Worm (Caenorhabditis elegans): ENCODE data around the gene str-160.
"Not testable (repeated sequence)": the region's sequence is repeated elsewhere in the genome, so short reads cannot be mapped to it uniquely, and the experiment has no call there.

str-160 gene

ce11 chrV:1734569-1734968 is at the start of gene str-160:
str-160 (plus strand) TSS chrV:1734869.
- TF ChIP-seq hlh-11 (tag; optimal IDR thresholded peaks at IDR 0.05): no peak
- TF ChIP-seq Y48G9A.11 (GFP tag; IDR thresholded peaks at IDR 0.05): no peak
- no peak for TF ChIP-seq daf-12 (tag; optimal IDR thresholded peaks at IDR 0.05)
- TF ChIP-seq ZK337.2 (GFP tag; IDR thresholded peaks at IDR 0.05): no peak

DNA sequence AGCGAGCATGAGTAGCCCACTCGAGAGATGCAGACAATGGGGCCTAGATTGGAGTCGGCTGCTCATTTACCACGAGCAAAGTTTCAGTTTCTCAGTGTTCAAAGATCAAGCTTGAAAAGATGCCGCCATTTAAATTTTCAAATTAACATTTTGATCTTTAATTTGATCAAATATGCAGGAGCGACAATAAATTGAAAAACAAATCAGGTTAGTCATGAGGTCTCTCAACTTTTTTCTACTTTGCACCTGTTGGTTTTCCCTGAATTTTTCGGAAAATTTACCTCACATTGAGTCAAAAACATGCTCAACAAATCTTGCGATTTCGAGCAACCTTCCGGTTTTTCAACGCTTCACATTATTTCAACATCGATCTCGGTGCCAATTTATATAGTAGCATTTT is 49.3 kb upstream of the str-160 start, which contains the start of gene srh-5:
Gene srh-5 (plus strand): TSS at position 301 of the 400 bp plus-strand sequence.
- TF ChIP-seq daf-19 (GFP tag; conservative IDR thresholded peaks at IDR 0.05): no peak
- no peak for TF ChIP-seq lin-15B (tag; optimal IDR thresholded peaks at IDR 0.05)
- TF ChIP-seq spr-1 (tag; optimal IDR thresholded peaks at IDR 0.05): no peak
- TF ChIP-seq unc-130 (GFP tag; optimal IDR thresholded peaks at IDR 0.05): no peak
- no peak for TF ChIP-seq nhr-77 (tag; optimal IDR thresholded peaks at IDR 0.05)
- TF ChIP-seq tra-1 (GFP tag; IDR thresholded peaks at IDR 0.05): no peak
- no peak for TF ChIP-seq pqm-1 (tag; optimal IDR thresholded peaks at IDR 0.05)
- no peak for TF ChIP-seq mxl-2 (GFP tag; conservative IDR thresholded peaks at IDR 0.05)
- no peak for TF ChIP-seq fkh-10 (GFP tag; optimal IDR thresholded peaks at IDR 0.05)
- TF ChIP-seq rbr-2 (tag; optimal IDR thresholded peaks at IDR 0.05): no peak
- no peak for TF ChIP-seq ZK546.5 (tag; optimal IDR thresholded peaks at IDR 0.05)
- no peak for TF ChIP-seq Y5F2A.4 (GFP tag; optimal IDR thresholded peaks at IDR 0.05)
- TF ChIP-seq nhr-11 (tag; optimal IDR thresholded peaks at IDR 0.05): no peak
- no peak for TF ChIP-seq lin-29 (GFP tag; IDR thresholded peaks at IDR 0.05)
- TF ChIP-seq zip-2 (tag; optimal IDR thresholded peaks at IDR 0.05): no peak
- no peak for TF ChIP-seq nhr-25 (tag; optimal IDR thresholded peaks at IDR 0.05; ENCODE audit: borderline replicate concordance, insufficient read depth)

DNA sequence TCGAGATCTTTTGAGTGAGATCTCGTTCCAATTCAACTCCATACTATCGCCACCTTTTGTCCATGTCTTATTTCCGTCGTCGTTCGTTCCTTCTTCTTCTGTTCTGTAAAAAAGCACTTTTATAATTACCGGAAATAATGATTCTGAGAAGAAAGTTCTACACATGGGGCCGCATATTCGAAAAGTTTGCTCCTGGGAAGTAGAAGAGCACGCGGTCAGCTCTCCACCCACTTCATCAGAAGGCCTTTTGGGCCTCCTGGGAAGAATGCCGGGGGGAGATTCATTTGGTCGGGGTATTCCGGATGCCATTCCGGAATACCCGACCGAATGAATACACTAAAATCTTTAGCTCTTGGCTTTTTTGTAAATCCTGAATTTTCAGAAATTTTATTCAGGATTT is 42.2 kb upstream of the str-160 start, which contains the start of gene Y46H3C.5:
Gene Y46H3C.5 (minus strand): TSS at position 2 of the 400 bp plus-strand sequence.
- TF ChIP-seq ceh-82 (tag; optimal IDR thresholded peaks at IDR 0.05); sdz-12 (GFP tag; optimal IDR thresholded peaks at IDR 0.05); zip-11 (GFP tag; IDR thresholded peaks at IDR 0.05): not testable (repeated sequence)

DNA sequence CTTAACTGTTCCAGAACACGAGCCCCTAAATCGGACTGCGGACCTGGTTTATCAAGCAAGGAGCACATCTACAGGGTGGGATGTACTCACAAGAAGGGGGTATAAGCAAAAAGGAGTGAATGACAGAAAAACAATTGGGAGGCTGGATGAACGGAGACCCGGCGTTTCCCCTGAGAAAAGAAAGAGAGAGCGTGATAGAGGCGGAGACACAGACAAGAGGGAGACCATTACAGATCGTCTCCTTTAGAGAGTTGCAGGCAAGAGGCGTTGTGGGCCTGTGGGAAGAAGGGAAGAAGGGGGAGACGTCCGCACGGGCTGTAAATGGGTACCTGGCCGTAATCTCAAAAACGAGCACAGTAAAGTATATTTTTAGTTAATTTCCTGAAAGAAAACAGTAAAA is 40.8 kb upstream of the str-160 start, which contains the start of gene Y46H3C.7:
Gene Y46H3C.7 (minus strand): TSS at position 147 of the 400 bp plus-strand sequence.
- 0 out of 2 replicates have a peak, but pooled peaks have one; percentile 41 for TF ChIP-seq egl-43 (GFP tag; IDR thresholded peaks at IDR 0.05)

- TF ChIP-seq set-16 (GFP tag; IDR thresholded peaks at IDR 0.05): peak; percentile 88
- no peak for TF ChIP-seq pqm-1 (tag; optimal IDR thresholded peaks at IDR 0.05)
- TF ChIP-seq ceh-82 (tag; optimal IDR thresholded peaks at IDR 0.05): no peak
- no peak for TF ChIP-seq nhr-76 (tag; optimal IDR thresholded peaks at IDR 0.05)
- TF ChIP-seq vab-7 (GFP tag; IDR thresholded peaks at IDR 0.05): no peak
- no peak for TF ChIP-seq hmg-1.1 (GFP tag; IDR thresholded peaks at IDR 0.05)
These were observed 36.3 kb upstream of the str-160 start for ce11 chrV:1698400-1698799.

ce11 chrV:1699228-1699795 is 35.4 kb upstream of the str-160 start:
- TF ChIP-seq zag-1 (tag; optimal IDR thresholded peaks at IDR 0.05) (no peak), lin-13 (GFP tag; optimal IDR thresholded peaks at IDR 0.05) (no peak), spr-1 (tag; optimal IDR thresholded peaks at IDR 0.05) (no peak), set-16 (GFP tag; IDR thresholded peaks at IDR 0.05) (peak; percentile 93), dmd-8 (GFP tag; IDR thresholded peaks at IDR 0.05) (peak; percentile 43; the same call in 1 of the 2 replicates), unc-130 (GFP tag; optimal IDR thresholded peaks at IDR 0.05) (no peak), nhr-42 (GFP tag; IDR thresholded peaks at IDR 0.05) (no peak), daf-8 (GFP tag; IDR thresholded peaks at IDR 0.05) (no peak)
